Worm (Caenorhabditis elegans) whole organism, late embryonic: Measurements from ENCODE around the gene fust-1.

Experiments used
- elt-2 ChIP-seq: sonication (generic microtip); optimal IDR thresholded peaks from 2 replicates; lab custom pipeline; 2016; ENCODE audit warnings: missing genetic modification reagents, missing genetic modification characterization, missing compliant biosample characterization
- nfya-1 ChIP-seq: sonication (generic microtip); optimal IDR thresholded peaks from 2 replicates; lab custom pipeline; 2017; ENCODE audit warnings: missing genetic modification characterization, mild to moderate bottlenecking, missing compliant biosample characterization, antibody characterized with exemption, moderate library complexity
- pqm-1 ChIP-seq: sonication (generic microtip); optimal IDR thresholded peaks from 2 replicates; lab custom pipeline; 2016; ENCODE audit warnings: missing genetic modification characterization, missing compliant biosample characterization
- sox-4 ChIP-seq: sonication (generic microtip); optimal IDR thresholded peaks from 2 replicates; lab custom pipeline; 2017; ENCODE audit warnings: mild to moderate bottlenecking, missing genetic modification characterization, inconsistent platforms, missing compliant biosample characterization

DNA sequence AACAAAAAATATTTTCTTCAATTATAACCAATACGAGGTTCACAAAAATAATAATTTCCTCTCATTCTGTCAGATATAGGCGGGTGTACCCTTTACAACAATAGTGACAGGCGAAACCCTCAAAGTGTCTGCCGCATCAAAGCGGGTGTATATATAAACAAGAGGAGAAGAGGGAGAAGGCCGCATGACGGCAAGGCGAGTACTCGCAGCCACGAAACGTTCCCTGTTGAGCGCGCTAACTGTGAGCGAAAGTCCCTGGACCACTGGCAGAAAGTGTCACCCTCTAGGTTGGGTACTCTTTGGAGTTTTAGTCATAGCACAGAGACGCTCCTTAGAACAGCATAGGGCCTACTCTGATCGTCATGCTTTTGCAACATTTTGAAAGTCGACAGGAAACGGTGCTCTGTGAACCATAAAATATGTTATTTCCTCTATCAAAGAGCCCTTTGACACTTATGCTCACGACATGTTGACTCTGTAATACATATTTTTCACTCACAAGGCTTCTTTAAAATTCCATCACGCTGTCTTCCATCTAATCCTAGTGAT, 47.7 kb downstream of the fust-1 start, which contains the start of gene pcrg-1:
- TF ChIP-seq nfya-1 (tag; lab: Kevin White, UChicago): peak; percentile 45
- TF ChIP-seq pqm-1: peak; percentile 61
- peak; percentile 90 for TF ChIP-seq elt-2 (tag; lab: Kevin White, UChicago)
- TF ChIP-seq sox-4 (tag; lab: Kevin White, UChicago): peak; percentile 85
